Worm (Caenorhabditis elegans): ENCODE results near the gene fbxb-19.

fbxb-19 gene

ce11 chrII:1654917-1655316 lies 34.1 kb downstream of the fbxb-19 start, which contains the start of gene btb-12:
TSS of gene btb-12 (plus strand) at chrII:1655217.
- TF ChIP-seq grh-1 (GFP tag; IDR thresholded peaks at IDR 0.05): no peak
- no peak for TF ChIP-seq nhr-12 (tag; optimal IDR thresholded peaks at IDR 0.05)
- no peak for TF ChIP-seq xbp-1 (tag; optimal IDR thresholded peaks at IDR 0.05)
- no peak for TF ChIP-seq mab-9 (GFP tag; IDR thresholded peaks at IDR 0.05)
- no peak for TF ChIP-seq ceh-82 (tag; optimal IDR thresholded peaks at IDR 0.05)
- no peak for TF ChIP-seq hlh-4 (tag; optimal IDR thresholded peaks at IDR 0.05)

- TF ChIP-seq nhr-237 (tag; optimal IDR thresholded peaks at IDR 0.05) (no peak), ceh-8 (GFP tag; optimal IDR thresholded peaks at IDR 0.05) (no peak), egl-13 (tag; optimal IDR thresholded peaks at IDR 0.05) (no peak), isw-1 (GFP tag; IDR thresholded peaks at IDR 0.05) (no peak), lir-3 (tag; optimal IDR thresholded peaks at IDR 0.05; ENCODE audit: poor library complexity) (no peak), fos-1 (tag; optimal IDR thresholded peaks at IDR 0.05) (no peak), pag-3 (tag; optimal IDR thresholded peaks at IDR 0.05; ENCODE audit: borderline replicate concordance, insufficient read depth) (no peak), ceh-63 (GFP tag; optimal IDR thresholded peaks at IDR 0.05) (no peak), nhr-11 (tag; optimal IDR thresholded peaks at IDR 0.05) (no peak), lin-14 (GFP tag; optimal IDR thresholded peaks at IDR 0.05) (no peak)
Measured at ce11 chrII:1653397-1653796, 35.6 kb downstream of the fbxb-19 start, which contains the start of gene fbxb-15. TSS of gene fbxb-15 (minus strand) at chrII:1653497.

- TF ChIP-seq ceh-63 (GFP tag; optimal IDR thresholded peaks at IDR 0.05) (no peak), fkh-10 (GFP tag; optimal IDR thresholded peaks at IDR 0.05) (no peak), alr-1 (tag; optimal IDR thresholded peaks at IDR 0.05; ENCODE audit: borderline replicate concordance) (no peak), nhr-237 (tag; optimal IDR thresholded peaks at IDR 0.05) (no peak), sup-37 (GFP tag; optimal IDR thresholded peaks at IDR 0.05) (no peak), nhr-11 (tag; optimal IDR thresholded peaks at IDR 0.05) (no peak), efl-3 (GFP tag; optimal IDR thresholded peaks at IDR 0.05) (no peak), nhr-76 (tag; optimal IDR thresholded peaks at IDR 0.05) (no peak), egl-27 (tag; optimal IDR thresholded peaks at IDR 0.05) (no peak), mab-9 (GFP tag; IDR thresholded peaks at IDR 0.05) (no peak), lir-3 (tag; optimal IDR thresholded peaks at IDR 0.05; ENCODE audit: poor library complexity) (no peak), lin-14 (GFP tag; optimal IDR thresholded peaks at IDR 0.05) (no peak)
Measured at ce11 chrII:1651804-1652203, 37.2 kb downstream of the fbxb-19 start, which contains the start of gene fbxb-16. TSS of gene fbxb-16 (minus strand) at chrII:1651904.

- TF ChIP-seq elt-2 (tag; optimal IDR thresholded peaks at IDR 0.05) (no peak), unc-98 (GFP tag; IDR thresholded peaks at IDR 0.05) (no peak), mab-9 (GFP tag; IDR thresholded peaks at IDR 0.05) (no peak), nhr-11 (tag; optimal IDR thresholded peaks at IDR 0.05) (no peak), unc-62 (GFP tag; optimal IDR thresholded peaks at IDR 0.05) (no peak), dpl-1 (GFP tag; optimal IDR thresholded peaks at IDR 0.05) (no peak), blmp-1 (tag; optimal IDR thresholded peaks at IDR 0.05) (no peak), tlp-1 (tag; optimal IDR thresholded peaks at IDR 0.05) (no peak), ets-5 (GFP tag; IDR thresholded peaks at IDR 0.05) (no peak), nhr-84 (tag; optimal IDR thresholded peaks at IDR 0.05) (no peak), hpl-2 (GFP tag; optimal IDR thresholded peaks at IDR 0.05) (no peak), nhr-20 (tag; optimal IDR thresholded peaks at IDR 0.05) (no peak)
Measured at ce11 chrII:1650502-1650901, 38.5 kb downstream of the fbxb-19 start, which contains the start of gene fbxb-20. TSS of gene fbxb-20 (minus strand) at chrII:1650602.

- TF ChIP-seq nhr-12 (tag; optimal IDR thresholded peaks at IDR 0.05) (no peak), fkh-4 (tag; optimal IDR thresholded peaks at IDR 0.05; ENCODE audit: borderline replicate concordance) (no peak), pax-3 (tag; optimal IDR thresholded peaks at IDR 0.05) (no peak), unc-130 (tag; optimal IDR thresholded peaks at IDR 0.05) (no peak), nhr-90 (tag; optimal IDR thresholded peaks at IDR 0.05; ENCODE audit: poor library complexity) (no peak), C16A3.4 (tag; optimal IDR thresholded peaks at IDR 0.05) (no peak), sptf-1 (tag; optimal IDR thresholded peaks at IDR 0.05) (no peak), lin-39 (tag; optimal IDR thresholded peaks at IDR 0.05) (no peak), tbx-2 (tag; optimal IDR thresholded peaks at IDR 0.05) (no peak), blmp-1 (tag; optimal IDR thresholded peaks at IDR 0.05) (no peak), ceh-88 (GFP tag; IDR thresholded peaks at IDR 0.05) (no peak), nhr-19 (GFP tag; conservative IDR thresholded peaks at IDR 0.05) (no peak), mep-1 (tag; optimal IDR thresholded peaks at IDR 0.05) (no peak), xbp-1 (tag; optimal IDR thresholded peaks at IDR 0.05) (no peak)
Measured at ce11 chrII:1648768-1649167, 40.2 kb downstream of the fbxb-19 start, which contains the start of gene fbxb-21. TSS of gene fbxb-21 (minus strand) at chrII:1648868.
